Fruit fly (Drosophila melanogaster) whole organism, embryonic: ENCODE measurements around the gene CG6441.

Source experiments
- Atf3 ChIP-seq: fragments of 200-800 bp; sonication (Bioruptor generic); optimal IDR thresholded peaks from 3 replicates; lab custom pipeline; 2016; ENCODE audit warnings: missing biosample characterization, missing genetic modification characterization
- B-H2 ChIP-seq: fragments of 200-800 bp; sonication (Bioruptor generic); optimal IDR thresholded peaks from 2 replicates; lab custom pipeline; 2018; ENCODE audit warnings: missing biosample characterization, mild to moderate bottlenecking, missing genetic modification characterization
- Bgb ChIP-seq: fragments of 200-800 bp; sonication (Bioruptor generic); IDR thresholded peaks from 2 replicates; pipeline ENCODE4 v1.3.6; 2022; ENCODE audit warnings: missing biosample characterization, missing genetic modification characterization; ENCODE audit not compliant: partially characterized antibody
- CG10147 ChIP-seq: fragments of 200-800 bp; sonication (Bioruptor generic); optimal IDR thresholded peaks from 2 replicates; lab custom pipeline; 2019; ENCODE audit warnings: missing biosample characterization, mild to moderate bottlenecking, missing genetic modification characterization, moderate library complexity
- CG10565 ChIP-seq: fragments of 200-800 bp; sonication (Bioruptor generic); optimal IDR thresholded peaks from 3 replicates; lab custom pipeline; 2016; ENCODE audit warnings: missing biosample characterization, mild to moderate bottlenecking, missing genetic modification characterization
- CG11456 ChIP-seq: fragments of 200-800 bp; sonication (Bioruptor generic); IDR thresholded peaks from 3 replicates; pipeline ENCODE4 v1.3.6; 2022; ENCODE audit warnings: missing biosample characterization, missing genetic modification characterization
- CG12942 ChIP-seq: fragments of 200-800 bp; sonication (Bioruptor generic); optimal IDR thresholded peaks from 3 replicates; lab custom pipeline; 2016; ENCODE audit warnings: missing biosample characterization, missing genetic modification characterization
- CG14441 ChIP-seq: fragments of 200-800 bp; sonication (Bioruptor generic); IDR thresholded peaks from 2 replicates; pipeline ENCODE4 v1.3.6; 2022; ENCODE audit warnings: missing biosample characterization, missing genetic modification characterization
- CG14667 ChIP-seq: fragments of 200-800 bp; sonication (Bioruptor generic); IDR thresholded peaks from 2 replicates; pipeline ENCODE4 v1.3.6; 2022; ENCODE audit warnings: missing biosample characterization, missing genetic modification characterization
- CG17186 ChIP-seq: fragments of 200-800 bp; sonication (Bioruptor generic); optimal IDR thresholded peaks from 3 replicates; lab custom pipeline; 2017; ENCODE audit warnings: missing biosample characterization, missing genetic modification reagents, missing genetic modification characterization
- CG17359 ChIP-seq: fragments of 200-800 bp; sonication (Bioruptor generic); optimal IDR thresholded peaks from 3 replicates; lab custom pipeline; 2018; ENCODE audit warnings: missing biosample characterization, mild to moderate bottlenecking, missing genetic modification characterization, moderate library complexity
- CG18011 ChIP-seq: fragments of 200-800 bp; sonication (Bioruptor generic); optimal IDR thresholded peaks from 2 replicates; lab custom pipeline; 2017; ENCODE audit warnings: missing biosample characterization, missing genetic modification characterization, mild to moderate bottlenecking, moderate library complexity, missing genotype
- CG2129 ChIP-seq: fragments of 200-800 bp; sonication (Bioruptor generic); IDR thresholded peaks from 2 replicates; pipeline ENCODE4 v1.3.6; 2022; ENCODE audit warnings: missing biosample characterization, missing genetic modification characterization; ENCODE audit not compliant: partially characterized antibody
- CG32772 ChIP-seq: fragments of 200-800 bp; sonication (Bioruptor generic); IDR thresholded peaks from 2 replicates; pipeline ENCODE4 v1.3.6; 2022; ENCODE audit warnings: missing biosample characterization, missing genetic modification characterization
- CG34224 ChIP-seq: fragments of 200-800 bp; sonication (Bioruptor generic); IDR thresholded peaks from 3 replicates; pipeline ENCODE4 v1.3.6; 2022; ENCODE audit warnings: missing biosample characterization, missing genetic modification characterization; ENCODE audit not compliant: partially characterized antibody
- CG4282 ChIP-seq: fragments of 200-800 bp; sonication (Bioruptor generic); optimal IDR thresholded peaks from 2 replicates; lab custom pipeline; 2016; ENCODE audit warnings: missing biosample characterization, missing genetic modification characterization
- CG7839 ChIP-seq: fragments of 200-800 bp; sonication (Bioruptor generic); optimal IDR thresholded peaks from 3 replicates; lab custom pipeline; 2018; ENCODE audit warnings: missing biosample characterization, mild to moderate bottlenecking, missing genetic modification characterization, moderate library complexity
- CG9437 ChIP-seq: fragments of 200-800 bp; sonication (Bioruptor generic); optimal IDR thresholded peaks from 2 replicates; lab custom pipeline; 2018; ENCODE audit warnings: missing biosample characterization, mild to moderate bottlenecking, missing genetic modification characterization
- Chrac-16 ChIP-seq: fragments of 200-800 bp; sonication (Bioruptor generic); optimal IDR thresholded peaks from 3 replicates; lab custom pipeline; 2016; ENCODE audit warnings: missing biosample characterization, missing genetic modification characterization
- D ChIP-seq, 2 experiments: fragments of 200-800 bp in 1 of 2; fragments of >200 bp in 1 of 2; sonication (Bioruptor generic) in 1 of 2; optimal IDR thresholded peaks; 2 replicates in 1 of 2; 3 replicates in 1 of 2; lab custom pipeline; 2017; ENCODE audit warnings: mild to moderate bottlenecking in 1 of 2, missing biosample characterization in 1 of 2, missing genetic modification characterization in 1 of 2, missing genetic modification reagents in 1 of 2
- Dad ChIP-seq: fragments of 200-800 bp; sonication (Bioruptor generic); optimal IDR thresholded peaks from 3 replicates; lab custom pipeline; 2016; ENCODE audit warnings: missing biosample characterization, missing genetic modification characterization
- Deaf1 ChIP-seq: fragments of 200-800 bp; optimal IDR thresholded peaks from 3 replicates; lab custom pipeline; 2019; ENCODE audit warnings: missing biosample characterization, mild to moderate bottlenecking, missing genetic modification characterization, moderate library complexity
- Dll ChIP-seq: fragments of 200-800 bp; sonication (Bioruptor generic); IDR thresholded peaks from 4 replicates; pipeline ENCODE4 v1.3.6; 2022; ENCODE audit warnings: missing biosample characterization, missing genetic modification characterization; ENCODE audit not compliant: partially characterized antibody
- Dp ChIP-seq: fragments of 200-800 bp; sonication (Bioruptor generic); optimal IDR thresholded peaks from 2 replicates; lab custom pipeline; 2018; ENCODE audit warnings: missing biosample characterization, mild to moderate bottlenecking, missing genetic modification characterization, moderate library complexity
- GATAe ChIP-seq: fragments of 200-800 bp; sonication (Bioruptor generic); conservative IDR thresholded peaks from 2 replicates; pipeline ENCODE4 v1.3.6; 2022; ENCODE audit warnings: missing biosample characterization, missing genetic modification characterization
- H2.0 ChIP-seq: fragments of 200-800 bp; sonication (Bioruptor generic); IDR thresholded peaks from 2 replicates; pipeline ENCODE4 v1.3.6; 2022; ENCODE audit warnings: missing biosample characterization, missing genetic modification characterization
- HHEX ChIP-seq: fragments of 200-800 bp; sonication (Bioruptor generic); optimal IDR thresholded peaks from 3 replicates; lab custom pipeline; 2017; ENCODE audit warnings: missing biosample characterization, mild to moderate bottlenecking, missing genetic modification characterization, missing genetic modification reagents
- HLH54F ChIP-seq: fragments of 200-800 bp; sonication (Bioruptor generic); optimal IDR thresholded peaks from 3 replicates; lab custom pipeline; 2016; ENCODE audit warnings: missing biosample characterization, missing genetic modification characterization
- Hmx ChIP-seq: fragments of 200-800 bp; sonication (Bioruptor generic); optimal IDR thresholded peaks from 2 replicates; lab custom pipeline; 2016; ENCODE audit warnings: missing biosample characterization, missing genetic modification characterization
- Hr78 ChIP-seq, 2 experiments: fragments of 200-800 bp in 1 of 2; fragments of >200 bp in 1 of 2; sonication (Bioruptor generic) in 1 of 2; optimal IDR thresholded peaks; 2 replicates each; lab custom pipeline; 2017 to 2019; ENCODE audit warnings: missing biosample characterization in 2 of 2, missing genetic modification characterization in 2 of 2, mild to moderate bottlenecking in 1 of 2, moderate library complexity in 1 of 2
- MESR4 ChIP-seq: fragments of 200-800 bp; sonication (Bioruptor generic); optimal IDR thresholded peaks from 2 replicates; lab custom pipeline; 2018; ENCODE audit warnings: missing biosample characterization, mild to moderate bottlenecking, missing genetic modification characterization, moderate library complexity
- NC2β ChIP-seq: fragments of 200-800 bp; sonication (Bioruptor generic); optimal IDR thresholded peaks from 2 replicates; lab custom pipeline; 2016; ENCODE audit warnings: missing biosample characterization, missing genetic modification characterization
- NK7.1 ChIP-seq: fragments of 200-800 bp; sonication (Bioruptor generic); optimal IDR thresholded peaks from 3 replicates; lab custom pipeline; 2016; ENCODE audit warnings: missing biosample characterization, missing genetic modification characterization
- Opbp ChIP-seq: fragments of 200-800 bp; sonication (Bioruptor generic); IDR thresholded peaks from 3 replicates; pipeline ENCODE4 v1.3.6; 2022; ENCODE audit warnings: missing biosample characterization, missing genetic modification characterization; ENCODE audit not compliant: partially characterized antibody
- Rfx ChIP-seq: fragments of 200-800 bp; sonication (Bioruptor generic); IDR thresholded peaks from 2 replicates; pipeline ENCODE4 v1.3.6; 2022; ENCODE audit warnings: missing biosample characterization, missing genetic modification characterization
- TFAM ChIP-seq: fragments of 200-800 bp; sonication (Bioruptor generic); optimal IDR thresholded peaks from 2 replicates; lab custom pipeline; 2017; ENCODE audit warnings: missing biosample characterization, missing genetic modification characterization, inconsistent platforms
- bcd ChIP-seq: fragments of 200-800 bp; sonication (Bioruptor generic); optimal IDR thresholded peaks from 2 replicates; lab custom pipeline; 2017; ENCODE audit warnings: missing biosample characterization, mild to moderate bottlenecking, missing genetic modification characterization
- disco-r ChIP-seq: fragments of 200-800 bp; sonication (Bioruptor generic); optimal IDR thresholded peaks from 2 replicates; lab custom pipeline; 2016; ENCODE audit warnings: missing biosample characterization, missing genetic modification characterization
- ems ChIP-seq: fragments of 200-800 bp; sonication (Bioruptor generic); optimal IDR thresholded peaks from 3 replicates; lab custom pipeline; 2016; ENCODE audit warnings: missing biosample characterization, missing genetic modification characterization
- insv ChIP-seq, 2 experiments: fragments of 200-800 bp; sonication (Bioruptor generic); optimal IDR thresholded peaks; 3 replicates each; lab custom pipeline; 2016 to 2018; ENCODE audit warnings: missing biosample characterization in 2 of 2, missing genetic modification characterization in 2 of 2
- nom ChIP-seq: fragments of 200-800 bp; sonication (Bioruptor generic); optimal IDR thresholded peaks from 2 replicates; lab custom pipeline; 2017; ENCODE audit warnings: missing biosample characterization, missing genetic modification characterization, mild to moderate bottlenecking, moderate library complexity, missing genetic modification reagents
- odd ChIP-seq: fragments of 200-800 bp; sonication (Bioruptor generic); optimal IDR thresholded peaks from 2 replicates; lab custom pipeline; 2017; ENCODE audit warnings: missing biosample characterization, mild to moderate bottlenecking, missing genetic modification characterization
- otp ChIP-seq: fragments of 200-800 bp; sonication (Bioruptor generic); IDR thresholded peaks from 3 replicates; pipeline ENCODE4, ENCODE4 v1.3.6; 2022; ENCODE audit warnings: missing biosample characterization, missing genetic modification characterization
- pfk ChIP-seq: fragments of 200-800 bp; sonication (Bioruptor generic); optimal IDR thresholded peaks from 2 replicates; lab custom pipeline; 2018; ENCODE audit warnings: missing biosample characterization, mild to moderate bottlenecking, missing genetic modification characterization, moderate library complexity
- phol ChIP-seq: fragments of 200-800 bp; sonication (Bioruptor generic); optimal IDR thresholded peaks from 3 replicates; lab custom pipeline; 2018; ENCODE audit warnings: missing biosample characterization, mild to moderate bottlenecking, missing genetic modification characterization, moderate library complexity
- pnt ChIP-seq: fragments of 200-800 bp; sonication (Bioruptor generic); optimal IDR thresholded peaks from 3 replicates; lab custom pipeline; 2016; ENCODE audit warnings: missing biosample characterization, missing genetic modification characterization
- pzg ChIP-seq: fragments of 200-800 bp; sonication (Bioruptor generic); optimal IDR thresholded peaks from 3 replicates; lab custom pipeline; 2018; ENCODE audit warnings: missing biosample characterization, mild to moderate bottlenecking, missing genetic modification characterization, moderate library complexity
- stwl ChIP-seq: fragments of 200-800 bp; sonication (Bioruptor generic); optimal IDR thresholded peaks from 3 replicates; lab custom pipeline; 2018; ENCODE audit warnings: missing biosample characterization, mild to moderate bottlenecking, missing genetic modification characterization, moderate library complexity
- vfl ChIP-seq: fragments of 200-800 bp; sonication (Bioruptor generic); optimal IDR thresholded peaks from 2 replicates; lab custom pipeline; 2016; ENCODE audit warnings: missing biosample characterization, missing genetic modification characterization
- yki ChIP-seq: fragments of >200 bp; optimal IDR thresholded peaks from 3 replicates; lab custom pipeline; 2018

CG6441 gene

DNA sequence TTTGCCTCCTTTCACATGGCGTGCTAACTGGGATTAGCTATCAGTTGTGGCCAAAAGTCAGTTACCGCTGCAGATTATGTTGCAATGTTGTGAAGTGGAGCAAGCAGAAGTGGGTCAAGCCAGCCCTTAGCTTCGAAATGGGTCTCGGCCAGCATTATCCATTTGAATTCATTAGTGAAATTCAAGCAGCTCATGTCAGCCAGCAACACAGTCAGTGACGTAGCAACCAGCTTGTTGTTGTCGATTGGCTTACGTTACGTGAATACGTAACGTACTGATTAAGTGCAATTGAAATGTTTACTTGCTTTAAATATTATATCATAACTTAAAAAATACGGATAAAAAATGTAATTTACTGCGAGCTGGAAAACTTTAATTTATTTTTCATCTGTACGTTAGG, 22.4 kb upstream of the CG6441 start (continued):
- TF ChIP-seq pfk (no peak), TFAM (GFP tag; lab: Kevin White, UChicago) (no peak), Deaf1 (no peak), Atf3 (no peak), CG9437 (GFP tag; lab: Kevin White, UChicago) (peak; percentile 99), B-H2 (GFP tag; lab: Kevin White, UChicago) (no peak), HHEX (GFP tag; lab: Kevin White, UChicago) (no peak), CG17186 (GFP tag; lab: Kevin White, UChicago) (no peak), Hr78 (GFP tag; optimal IDR thresholded peaks at IDR 0.05; lab: Kevin White, UChicago) (no peak), CG32772 (GFP tag; lab: Robert Waterston, UW) (no peak), NC2β (GFP tag; lab: Kevin White, UChicago) (no peak), CG18011 (GFP tag; lab: Kevin White, UChicago) (peak; percentile 97), ems (no peak), nom (GFP tag; lab: Kevin White, UChicago) (no peak), Bgb (GFP tag; lab: Robert Waterston, UW) (peak; percentile 62), Opbp (GFP tag; lab: Robert Waterston, UW) (peak; percentile 19; the same call in 1 of the 3 replicates), odd (GFP tag; lab: Kevin White, UChicago) (no peak), H2.0 (GFP tag; lab: Robert Waterston, UW) (no peak), vfl (GFP tag; lab: Kevin White, UChicago) (no peak), CG12942 (GFP tag; lab: Kevin White, UChicago) (no peak), Dad (GFP tag; lab: Kevin White, UChicago) (no peak), CG34224 (GFP tag; lab: Robert Waterston, UW) (no peak), CG14667 (GFP tag; lab: Robert Waterston, UW) (no peak), CG17359 (tag; lab: Kevin White, UChicago) (no peak), Rfx (GFP tag; lab: Robert Waterston, UW) (peak; percentile 29; the same call in 1 of the 2 replicates), GATAe (no peak), disco-r (GFP tag; lab: Kevin White, UChicago) (no peak), D (optimal IDR thresholded peaks at IDR 0.05; lab: Kevin White, UChicago) (no peak), D (GFP tag; optimal IDR thresholded peaks at IDR 0.05; lab: Kevin White, UChicago) (no peak), phol (no peak), CG7839 (no peak), pnt (no peak), Dll (GFP tag; lab: Robert Waterston, UW) (no peak), CG10147 (no peak), pzg (GFP tag; lab: Kevin White, UChicago) (peak; percentile 25), CG4282 (GFP tag; lab: Kevin White, UChicago) (no peak), bcd (peak; percentile 13), NK7.1 (no peak), otp (GFP tag; lab: Robert Waterston, UW) (0 out of 3 replicates have a peak, but pooled peaks have one; percentile 36), CG11456 (GFP tag; lab: Robert Waterston, UW) (peak; percentile 31; the same call in 2 of the 3 replicates), CG14441 (GFP tag; lab: Robert Waterston, UW) (peak; percentile 20; the same call in 1 of the 2 replicates), Chrac-16 (GFP tag; lab: Kevin White, UChicago) (no peak), HLH54F (no peak), yki (lab: Kevin White, UChicago) (no peak), Dp (GFP tag; lab: Kevin White, UChicago) (peak; percentile 75), insv (GFP tag; optimal IDR thresholded peaks at IDR 0.05; lab: Kevin White, UChicago) (no peak), CG2129 (GFP tag; lab: Robert Waterston, UW) (no peak), CG10565 (GFP tag; lab: Kevin White, UChicago) (no peak), stwl (tag; lab: Kevin White, UChicago) (peak; percentile 97), Hmx (GFP tag; lab: Kevin White, UChicago) (no peak), MESR4 (GFP tag; lab: Kevin White, UChicago) (no peak)
